Fruit fly (Drosophila melanogaster): ENCODE results near the gene Usf.

dm6 chrX:4557772-4558171 lies 9.2 kb upstream of the Usf start, which contains the start of gene CG3546:
- TF ChIP-seq CTCF (optimal IDR thresholded peaks at IDR 0.05) (no peak), CG8478 (optimal IDR thresholded peaks at IDR 0.05) (no peak)
